Worm (Caenorhabditis elegans) whole organism, late embryonic: Measurements from ENCODE around the gene W04E12.5.

Experiments
- C08G9.2 ChIP-seq: sonication (generic microtip); optimal IDR thresholded peaks from 2 replicates; lab custom pipeline; 2016; ENCODE audit warnings: mild to moderate bottlenecking, missing genetic modification characterization, moderate library complexity, missing compliant biosample characterization
- C38D4.7 ChIP-seq: fragments of 200-800 bp; sonication (Bioruptor generic); optimal IDR thresholded peaks from 2 replicates; lab custom pipeline; 2018; ENCODE audit warnings: mild to moderate bottlenecking, missing genetic modification characterization, moderate library complexity, missing compliant biosample characterization
- F13H6.1 ChIP-seq: sonication (generic microtip); optimal IDR thresholded peaks from 2 replicates; lab custom pipeline; 2016; ENCODE audit warnings: missing genetic modification characterization, missing compliant biosample characterization
- K02D7.2 ChIP-seq: sonication (generic microtip); optimal IDR thresholded peaks from 2 replicates; lab custom pipeline; 2017; ENCODE audit warnings: mild to moderate bottlenecking, missing genetic modification characterization, missing compliant biosample characterization
- K09A11.1 ChIP-seq: sonication (generic microtip); optimal IDR thresholded peaks from 2 replicates; lab custom pipeline; 2017; ENCODE audit warnings: antibody characterized with exemption, mild to moderate bottlenecking, missing genetic modification characterization, missing compliant biosample characterization; ENCODE audit not compliant: insufficient read depth
- T23F11.4 ChIP-seq: fragments of 200-800 bp; sonication (Bioruptor generic); optimal IDR thresholded peaks from 2 replicates; lab custom pipeline; 2018; ENCODE audit warnings: mild to moderate bottlenecking, missing genetic modification characterization, missing compliant biosample characterization
- Y22D7AL.16 ChIP-seq: sonication (generic microtip); optimal IDR thresholded peaks from 2 replicates; lab custom pipeline; 2016; ENCODE audit warnings: missing genetic modification characterization, missing compliant biosample characterization
- ceh-18 ChIP-seq: sonication (generic microtip); optimal IDR thresholded peaks from 2 replicates; lab custom pipeline; 2016; ENCODE audit warnings: missing genetic modification characterization, missing compliant biosample characterization
- ceh-2 ChIP-seq: sonication (generic microtip); optimal IDR thresholded peaks from 2 replicates; lab custom pipeline; 2016; ENCODE audit warnings: missing genotype, missing genetic modification characterization, missing compliant biosample characterization
- ceh-22 ChIP-seq: sonication (generic microtip); optimal IDR thresholded peaks from 2 replicates; lab custom pipeline; 2017; ENCODE audit warnings: missing biosample characterization, missing genetic modification characterization
- ceh-30 ChIP-seq: fragments of 150-350 bp; optimal IDR thresholded peaks from 2 replicates; lab custom pipeline; 2014; ENCODE audit warnings: missing biosample characterization, missing genetic modification characterization
- ceh-31 ChIP-seq: sonication (generic microtip); optimal IDR thresholded peaks from 2 replicates; lab custom pipeline; 2016; ENCODE audit warnings: missing genetic modification characterization, missing compliant biosample characterization
- ceh-45 ChIP-seq: fragments of 200-800 bp; sonication (Bioruptor generic); IDR thresholded peaks from 2 replicates; pipeline ENCODE4 v1.3.6; 2022; ENCODE audit warnings: missing genetic modification reagents, missing genetic modification characterization, missing compliant biosample characterization
- ceh-9 ChIP-seq: sonication (generic microtip); optimal IDR thresholded peaks from 2 replicates; lab custom pipeline; 2016; ENCODE audit warnings: mild to moderate bottlenecking, missing genetic modification characterization, inconsistent platforms, missing compliant biosample characterization
- che-1 ChIP-seq: sonication (generic microtip); optimal IDR thresholded peaks from 2 replicates; lab custom pipeline; 2016; ENCODE audit warnings: mild to moderate bottlenecking, missing genetic modification characterization, missing compliant biosample characterization
- dmd-4 ChIP-seq: sonication (generic microtip); optimal IDR thresholded peaks from 2 replicates; lab custom pipeline; 2016; ENCODE audit warnings: borderline replicate concordance, missing genetic modification characterization, missing compliant biosample characterization
- ets-4 ChIP-seq: sonication (generic microtip); optimal IDR thresholded peaks from 2 replicates; lab custom pipeline; 2016; ENCODE audit warnings: missing genetic modification characterization, missing compliant biosample characterization
- eyg-1 ChIP-seq: sonication (generic microtip); optimal IDR thresholded peaks from 2 replicates; lab custom pipeline; 2016; ENCODE audit warnings: missing genotype, missing genetic modification characterization, missing compliant biosample characterization
- fax-1 ChIP-seq: sonication (generic microtip); optimal IDR thresholded peaks from 2 replicates; lab custom pipeline; 2016; ENCODE audit warnings: missing genotype, missing genetic modification characterization, missing compliant biosample characterization
- fkh-6 ChIP-seq: sonication (generic microtip); optimal IDR thresholded peaks from 2 replicates; lab custom pipeline; 2016; ENCODE audit warnings: missing genetic modification characterization, missing compliant biosample characterization
- gmeb-2 ChIP-seq: sonication (generic microtip); optimal IDR thresholded peaks from 2 replicates; lab custom pipeline; 2016; ENCODE audit warnings: missing genetic modification characterization, inconsistent platforms, missing compliant biosample characterization
- hlh-13 ChIP-seq: fragments of 200-800 bp; sonication (Bioruptor generic); optimal IDR thresholded peaks from 2 replicates; lab custom pipeline; 2018; ENCODE audit warnings: mild to moderate bottlenecking, missing genetic modification characterization, missing compliant biosample characterization
- hlh-30 ChIP-seq: sonication (generic microtip); optimal IDR thresholded peaks from 2 replicates; lab custom pipeline; 2017; ENCODE audit warnings: antibody characterized with exemption, missing genetic modification characterization, missing compliant biosample characterization; ENCODE audit not compliant: insufficient read depth
- hlh-6 ChIP-seq: sonication (generic microtip); optimal IDR thresholded peaks from 2 replicates; lab custom pipeline; 2016; ENCODE audit warnings: missing genotype, missing genetic modification characterization, missing compliant biosample characterization
- lin-11 ChIP-seq: fragments of 200-800 bp; sonication (Bioruptor generic); optimal IDR thresholded peaks from 2 replicates; lab custom pipeline; 2018; ENCODE audit warnings: mild to moderate bottlenecking, missing genetic modification characterization, missing compliant biosample characterization
- mec-3 ChIP-seq: sonication (generic microtip); optimal IDR thresholded peaks from 2 replicates; lab custom pipeline; 2016; ENCODE audit warnings: borderline replicate concordance, missing genetic modification characterization, missing compliant biosample characterization
- nhr-11 ChIP-seq: fragments of 150-350 bp; optimal IDR thresholded peaks from 2 replicates; lab custom pipeline; 2014; ENCODE audit warnings: missing biosample characterization, missing genetic modification characterization
- odd-2 ChIP-seq: sonication (generic microtip); optimal IDR thresholded peaks from 2 replicates; lab custom pipeline; 2017; ENCODE audit warnings: antibody characterized with exemption, mild to moderate bottlenecking, missing genetic modification characterization, missing compliant biosample characterization
- pag-3 ChIP-seq: sonication (generic microtip); optimal IDR thresholded peaks from 2 replicates; lab custom pipeline; 2016; ENCODE audit warnings: missing compliant biosample characterization, missing genetic modification characterization, borderline replicate concordance
- pat-9 ChIP-seq: fragments of 200-800 bp; sonication (Bioruptor generic); optimal IDR thresholded peaks from 2 replicates; lab custom pipeline; 2018; ENCODE audit warnings: mild to moderate bottlenecking, missing genetic modification characterization, moderate library complexity, missing compliant biosample characterization
- pax-1 ChIP-seq: fragments of 150-350 bp; optimal IDR thresholded peaks from 2 replicates; lab custom pipeline; 2014; ENCODE audit warnings: missing biosample characterization, missing genetic modification characterization
- pha-2 ChIP-seq: sonication (generic microtip); optimal IDR thresholded peaks from 2 replicates; lab custom pipeline; 2017; ENCODE audit warnings: mild to moderate bottlenecking, missing genetic modification characterization, missing compliant biosample characterization
- pha-4 ChIP-seq: fragments of 150-350 bp; optimal IDR thresholded peaks from 2 replicates; lab custom pipeline; 2018; ENCODE audit warnings: missing biosample characterization, missing genetic modification reagents, missing genetic modification characterization
- sox-2 ChIP-seq: fragments of 200-800 bp; sonication (Bioruptor generic); IDR thresholded peaks from 2 replicates; pipeline ENCODE4 v1.3.6; 2022; ENCODE audit warnings: missing genetic modification reagents, missing genetic modification characterization, missing compliant biosample characterization
- sox-4 ChIP-seq: sonication (generic microtip); optimal IDR thresholded peaks from 2 replicates; lab custom pipeline; 2017; ENCODE audit warnings: mild to moderate bottlenecking, missing genetic modification characterization, inconsistent platforms, missing compliant biosample characterization
- syd-9 ChIP-seq: sonication (generic microtip); optimal IDR thresholded peaks from 2 replicates; lab custom pipeline; 2016; ENCODE audit warnings: mild to moderate bottlenecking, missing genetic modification characterization, moderate library complexity, missing compliant biosample characterization
- tbx-2 ChIP-seq: sonication (generic microtip); optimal IDR thresholded peaks from 2 replicates; lab custom pipeline; 2016; ENCODE audit warnings: missing genetic modification characterization, missing compliant biosample characterization
- tbx-7 ChIP-seq: sonication (generic microtip); optimal IDR thresholded peaks from 2 replicates; lab custom pipeline; 2016; ENCODE audit warnings: missing genotype, missing genetic modification characterization, missing compliant biosample characterization
- ttx-3 ChIP-seq: sonication (generic microtip); optimal IDR thresholded peaks from 2 replicates; lab custom pipeline; 2016; ENCODE audit warnings: missing genetic modification reagents, missing genetic modification characterization, missing compliant biosample characterization
- unc-3 ChIP-seq, 2 experiments: fragments of 200-800 bp in 1 of 2; sonication (Bioruptor generic) in 1 of 2; sonication (generic microtip) in 1 of 2; conservative IDR thresholded peaks in 1 of 2; optimal IDR thresholded peaks in 1 of 2; 2 replicates each; pipeline versions ENCODE4 v1.3.6 to Lab custom; 2016 to 2022; ENCODE audit warnings: missing compliant biosample characterization in 2 of 2, missing genetic modification characterization in 2 of 2, missing genetic modification reagents in 1 of 2
- unc-86 ChIP-seq: sonication (generic microtip); optimal IDR thresholded peaks from 2 replicates; lab custom pipeline; 2016; ENCODE audit warnings: missing genetic modification characterization, missing compliant biosample characterization
- ztf-16 ChIP-seq: sonication (generic microtip); optimal IDR thresholded peaks from 2 replicates; lab custom pipeline; 2017; ENCODE audit warnings: missing genetic modification characterization, missing compliant biosample characterization

Gene W04E12.5

ce11 chrV:19722881-19723280 is 23.1 kb upstream of the W04E12.5 start (continued):
- TF ChIP-seq Y22D7AL.16 (tag; lab: Kevin White, UChicago) (peak; percentile 47), pax-1 (tag; lab: Kevin White, UChicago) (no peak), fkh-6 (tag; lab: Kevin White, UChicago) (peak; percentile 19), pat-9 (tag; lab: Kevin White, UChicago) (no peak), hlh-6 (tag; lab: Kevin White, UChicago) (peak; percentile 63), C38D4.7 (GFP tag; lab: Kevin White, UChicago) (peak; percentile 51), ceh-30 (tag; lab: Kevin White, UChicago) (no peak), ceh-2 (no peak), syd-9 (tag; lab: Kevin White, UChicago) (no peak), gmeb-2 (tag; lab: Kevin White, UChicago) (peak; percentile 66), lin-11 (tag; lab: Kevin White, UChicago) (peak; percentile 48), ztf-16 (tag; lab: Kevin White, UChicago) (peak; percentile 16), fax-1 (tag; lab: Kevin White, UChicago) (no peak), K02D7.2 (no peak), unc-86 (tag; lab: Kevin White, UChicago) (peak; percentile 21), che-1 (tag; lab: Kevin White, UChicago) (peak; percentile 52), tbx-2 (tag; lab: Kevin White, UChicago) (no peak), ceh-31 (tag; lab: Kevin White, UChicago) (no peak), unc-3 (GFP tag; conservative IDR thresholded peaks at IDR 0.05; lab: Robert Waterston, UW) (peak; percentile 52; the same call in 1 of the 2 replicates), unc-3 (tag; optimal IDR thresholded peaks at IDR 0.05; lab: Kevin White, UChicago) (peak; percentile 78), nhr-11 (tag; lab: Kevin White, UChicago) (no peak), tbx-7 (tag; lab: Kevin White, UChicago) (no peak), mec-3 (tag; lab: Kevin White, UChicago) (no peak), ceh-22 (tag; lab: Kevin White, UChicago) (no peak), F13H6.1 (no peak), pha-4 (no peak), pag-3 (tag; lab: Kevin White, UChicago) (peak; percentile 23), eyg-1 (tag; lab: Kevin White, UChicago) (no peak), hlh-13 (GFP tag; lab: Kevin White, UChicago) (no peak), C08G9.2 (tag; lab: Kevin White, UChicago) (peak; percentile 24), hlh-30 (no peak), odd-2 (tag; lab: Kevin White, UChicago) (no peak), dmd-4 (tag; lab: Kevin White, UChicago) (peak; percentile 5), T23F11.4 (peak; percentile 50)

- no peak for TF ChIP-seq ceh-18
- TF ChIP-seq ttx-3 (tag; lab: Kevin White, UChicago), result no peak
- no peak for TF ChIP-seq ceh-9
- no peak for TF ChIP-seq unc-86 (tag; lab: Kevin White, UChicago)
- no peak for TF ChIP-seq hlh-30
- no peak for TF ChIP-seq pha-2 (tag; lab: Kevin White, UChicago)
- no peak for TF ChIP-seq ets-4
- no peak for TF ChIP-seq ceh-22 (tag; lab: Kevin White, UChicago)
- TF ChIP-seq K09A11.1, result no peak
- no peak for TF ChIP-seq K02D7.2
- no peak for TF ChIP-seq sox-2 (GFP tag; lab: Robert Waterston, UW)
- TF ChIP-seq ceh-2, result no peak
- TF ChIP-seq sox-4 (tag; lab: Kevin White, UChicago), result no peak
- no peak for TF ChIP-seq ceh-45 (GFP tag; lab: Robert Waterston, UW)
Observed at ce11 chrV:19724589-19724988, 21.4 kb upstream of the W04E12.5 start.
